Worm (Caenorhabditis elegans): Measurements from ENCODE around the gene srx-7.

DNA sequence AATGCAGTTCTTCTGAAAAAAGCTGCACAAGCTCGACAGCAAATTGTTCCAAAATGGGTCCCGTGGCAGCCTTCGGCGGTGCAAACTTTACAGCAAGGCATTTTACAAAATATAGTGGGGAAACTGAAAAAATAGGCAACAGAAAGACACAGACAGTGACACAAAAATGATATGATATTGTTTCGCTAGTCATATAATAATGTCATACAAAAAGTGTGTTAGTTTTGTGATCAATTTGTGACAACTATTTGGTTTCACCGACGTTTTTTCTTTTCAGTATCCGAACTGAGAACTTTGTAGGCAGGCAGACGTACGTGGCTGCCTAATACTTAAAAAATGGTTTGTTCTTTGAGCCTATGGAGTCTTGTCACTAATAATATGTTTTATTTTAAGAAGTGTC lies 40.5 kb upstream of the srx-7 start, which contains the start of gene nhr-210:
- no peak for TF ChIP-seq med-1 (GFP tag; optimal IDR thresholded peaks at IDR 0.05; ENCODE audit: insufficient read depth)
- TF ChIP-seq ztf-23 (GFP tag; IDR thresholded peaks at IDR 0.05): no peak
